Worm (Caenorhabditis elegans) whole organism, early embryonic: ENCODE measurements around the gene K02A2.1.

ENCODE experiments used
- F13C5.2 ChIP-seq: sonication (generic microtip); optimal IDR thresholded peaks from 2 replicates; lab custom pipeline; 2017; ENCODE audit warnings: mild to moderate bottlenecking, missing genetic modification characterization, inconsistent platforms, missing compliant biosample characterization
- aly-1 ChIP-seq: sonication (generic microtip); optimal IDR thresholded peaks from 2 replicates; lab custom pipeline; 2016; ENCODE audit warnings: missing genetic modification characterization, missing compliant biosample characterization
- ama-1 ChIP-seq: fragments of 150-350 bp; optimal IDR thresholded peaks from 2 replicates; lab custom pipeline; 2014
- ceh-13 ChIP-seq: fragments of 200-800 bp; sonication (Bioruptor generic); optimal IDR thresholded peaks from 2 replicates; lab custom pipeline; 2018; ENCODE audit warnings: mild to moderate bottlenecking, missing genetic modification characterization, missing compliant biosample characterization
- ets-7 ChIP-seq: sonication (generic microtip); optimal IDR thresholded peaks from 2 replicates; lab custom pipeline; 2016; ENCODE audit warnings: missing genotype, missing genetic modification characterization, missing compliant biosample characterization
- flt-1 ChIP-seq: fragments of 200-800 bp; sonication (Bioruptor generic); IDR thresholded peaks from 2 replicates; pipeline ENCODE4 v1.3.6; 2022; ENCODE audit warnings: missing genetic modification characterization, missing compliant biosample characterization
- hmbx-1 ChIP-seq: sonication (generic microtip); optimal IDR thresholded peaks from 2 replicates; lab custom pipeline; 2016; ENCODE audit warnings: mild to moderate bottlenecking, missing genetic modification characterization, missing compliant biosample characterization
- hmg-4 ChIP-seq: fragments of 200-800 bp; sonication (Bioruptor generic); optimal IDR thresholded peaks from 2 replicates; lab custom pipeline; 2018; ENCODE audit warnings: mild to moderate bottlenecking, missing genetic modification characterization, missing compliant biosample characterization
- hnd-1 ChIP-seq: sonication (generic microtip); optimal IDR thresholded peaks from 2 replicates; lab custom pipeline; 2016; ENCODE audit warnings: missing genetic modification characterization, missing compliant biosample characterization
- pes-1 ChIP-seq: fragments of 200-800 bp; sonication (Bioruptor generic); IDR thresholded peaks from 2 replicates; pipeline ENCODE4 v1.3.6; 2022; ENCODE audit warnings: missing genetic modification reagents, missing genetic modification characterization, missing compliant biosample characterization
- tbx-11 ChIP-seq: fragments of 200-800 bp; sonication (Bioruptor generic); IDR thresholded peaks from 2 replicates; pipeline ENCODE4 v1.3.6; 2022; ENCODE audit warnings: missing genetic modification characterization, missing compliant biosample characterization
- tbx-37 ChIP-seq: fragments of 200-800 bp; sonication (Bioruptor generic); conservative IDR thresholded peaks from 2 replicates; pipeline ENCODE4 v1.3.6; 2022; ENCODE audit warnings: missing genetic modification reagents, missing genetic modification characterization, missing compliant biosample characterization

DNA sequence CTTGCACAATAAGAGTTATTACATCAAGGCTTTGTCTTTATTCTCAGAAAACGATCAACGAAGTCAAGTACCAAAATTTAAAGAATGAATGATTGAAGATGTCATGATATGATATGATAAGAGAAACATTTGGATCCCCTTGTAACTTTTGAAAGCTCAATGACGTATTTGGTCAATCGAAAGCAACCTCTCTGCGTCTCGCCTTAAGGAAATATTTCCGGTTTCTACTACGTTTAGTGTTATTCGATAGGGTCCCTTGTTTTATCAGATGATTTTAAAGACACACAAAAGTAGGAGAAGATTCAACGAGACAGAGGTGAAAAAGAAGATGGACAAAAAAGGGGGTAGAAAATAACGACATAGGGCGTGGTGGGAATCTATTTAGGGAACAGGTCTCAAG is 21.8 kb upstream of the K02A2.1 start:
- TF ChIP-seq tbx-11 (GFP tag; lab: Robert Waterston, UW) = no peak
- TF ChIP-seq ets-7 (tag; lab: Kevin White, UChicago) = no peak
- no peak for TF ChIP-seq ama-1
- no peak for TF ChIP-seq F13C5.2 (tag; lab: Kevin White, UChicago)
- TF ChIP-seq pes-1 (GFP tag; lab: Robert Waterston, UW) = no peak
- no peak for TF ChIP-seq aly-1 (tag; lab: Kevin White, UChicago)
- TF ChIP-seq flt-1 (GFP tag; lab: Robert Waterston, UW) = no peak
- no peak for TF ChIP-seq tbx-37 (GFP tag; lab: Robert Waterston, UW)
- TF ChIP-seq hmg-4 (GFP tag; lab: Kevin White, UChicago) = no peak
- no peak for TF ChIP-seq hmbx-1 (tag; lab: Kevin White, UChicago)
- TF ChIP-seq ceh-13 (GFP tag; lab: Kevin White, UChicago) = no peak
- TF ChIP-seq hnd-1 (tag; lab: Kevin White, UChicago) = no peak
